Fruit fly (Drosophila melanogaster) whole organism, adult: Measurements from ENCODE around the gene CG9951.

Source experiments
- CG12768 ChIP-seq: fragments of 200-800 bp; sonication (Bioruptor generic); optimal IDR thresholded peaks from 2 replicates; lab custom pipeline; 2017; ENCODE audit warnings: missing biosample characterization, missing genetic modification characterization, mild to moderate bottlenecking, moderate library complexity, missing genetic modification reagents
- CG14711 ChIP-seq: fragments of 200-800 bp; sonication (Bioruptor generic); optimal IDR thresholded peaks from 2 replicates; lab custom pipeline; 2018; ENCODE audit warnings: missing biosample characterization, mild to moderate bottlenecking, missing genetic modification characterization, moderate library complexity
- CG7045 ChIP-seq: fragments of 200-800 bp; sonication (Bioruptor generic); optimal IDR thresholded peaks from 2 replicates; lab custom pipeline; 2017; ENCODE audit warnings: missing biosample characterization, mild to moderate bottlenecking, missing genetic modification characterization
- Clk ChIP-seq: fragments of 200-800 bp; sonication (Bioruptor generic); optimal IDR thresholded peaks from 2 replicates; lab custom pipeline; 2017; ENCODE audit warnings: missing biosample characterization, missing genetic modification characterization
- Hr96 ChIP-seq: fragments of 200-800 bp; sonication (Bioruptor generic); optimal IDR thresholded peaks from 2 replicates; lab custom pipeline; 2016; ENCODE audit warnings: missing biosample characterization, missing genetic modification characterization
- pad ChIP-seq: fragments of 200-800 bp; sonication (Bioruptor generic); optimal IDR thresholded peaks from 3 replicates; lab custom pipeline; 2017; ENCODE audit warnings: missing biosample characterization, missing genetic modification characterization, mild to moderate bottlenecking, moderate library complexity, missing genetic modification reagents
- tj ChIP-seq: fragments of 200-800 bp; sonication (Bioruptor generic); optimal IDR thresholded peaks from 3 replicates; lab custom pipeline; 2017; ENCODE audit warnings: missing biosample characterization, mild to moderate bottlenecking, missing genetic modification characterization, moderate library complexity

dm6 chr3L:16867190-16867589, 4.2 kb downstream of the CG9951 start:
- TF ChIP-seq CG14711 (tag; lab: Kevin White, UChicago) (no peak), Hr96 (GFP tag; lab: Kevin White, UChicago) (no peak), Clk (GFP tag; lab: Kevin White, UChicago) (no peak), pad (no peak), CG7045 (GFP tag; lab: Kevin White, UChicago) (no peak), CG12768 (GFP tag; lab: Kevin White, UChicago) (no peak), tj (no peak)
